Worm (Caenorhabditis elegans) whole organism, mixed stage, embryonic: ENCODE measurements around the gene clec-143.

Experiments used
- ceh-83 ChIP-seq: fragments of 200-800 bp; sonication (Bioruptor generic); optimal IDR thresholded peaks from 2 replicates; lab custom pipeline; 2018; ENCODE audit warnings: mild to moderate bottlenecking, missing genetic modification characterization, missing compliant biosample characterization
- ces-1 ChIP-seq: fragments of 150-350 bp; optimal IDR thresholded peaks from 2 replicates; lab custom pipeline; 2014; ENCODE audit warnings: missing biosample characterization, missing genetic modification reagents, missing genetic modification characterization
- elt-1 ChIP-seq: sonication (generic microtip); optimal IDR thresholded peaks from 2 replicates; lab custom pipeline; 2017; ENCODE audit warnings: missing genetic modification characterization, mild to moderate bottlenecking, missing compliant biosample characterization, antibody characterized with exemption, moderate library complexity, borderline replicate concordance; ENCODE audit not compliant: insufficient read depth
- nhr-12 ChIP-seq: fragments of 150-350 bp; optimal IDR thresholded peaks from 2 replicates; lab custom pipeline; 2014; ENCODE audit warnings: missing biosample characterization, missing genetic modification characterization
- nhr-28 ChIP-seq: fragments of 150-350 bp; optimal IDR thresholded peaks from 2 replicates; lab custom pipeline; 2014; ENCODE audit warnings: missing biosample characterization, missing genetic modification characterization

- TF ChIP-seq nhr-28 (tag; lab: Kevin White, UChicago) (no peak), nhr-12 (no peak), ces-1 (GFP tag; lab: Kevin White, UChicago) (no peak), ceh-83 (GFP tag; lab: Kevin White, UChicago) (no peak), elt-1 (no peak)
These were observed 49.8 kb upstream of the clec-143 start for ce11 chrII:10519863-10520262.
